Worm (Caenorhabditis elegans) whole organism, L3 larva: Measurements from ENCODE around the gene unc-24.

Experiments
- R02D3.7 ChIP-seq: fragments of 150-350 bp; optimal IDR thresholded peaks from 2 replicates; lab custom pipeline; 2014; ENCODE audit warnings: missing biosample characterization, missing genetic modification characterization
- ZK546.5 ChIP-seq: sonication (generic microtip); optimal IDR thresholded peaks from 2 replicates; lab custom pipeline; 2017; ENCODE audit warnings: missing biosample characterization, missing genetic modification characterization
- aly-2 ChIP-seq: fragments of 150-350 bp; optimal IDR thresholded peaks from 2 replicates; lab custom pipeline; 2014; ENCODE audit warnings: missing biosample characterization, missing genetic modification characterization
- ama-1 ChIP-seq: fragments of 150-350 bp; optimal IDR thresholded peaks from 2 replicates; lab custom pipeline; 2018
- ceh-16 ChIP-seq: sonication (generic microtip); optimal IDR thresholded peaks from 2 replicates; lab custom pipeline; 2017; ENCODE audit warnings: missing biosample characterization, missing genetic modification characterization
- ceh-28 ChIP-seq: fragments of 150-350 bp; optimal IDR thresholded peaks from 2 replicates; lab custom pipeline; 2014; ENCODE audit warnings: missing biosample characterization, missing genetic modification reagents, missing genetic modification characterization
- ceh-9 ChIP-seq: sonication (generic microtip); optimal IDR thresholded peaks from 2 replicates; lab custom pipeline; 2018; ENCODE audit warnings: missing biosample characterization, missing genetic modification characterization
- daf-12 ChIP-seq: fragments of 150-350 bp; optimal IDR thresholded peaks from 2 replicates; lab custom pipeline; 2014; ENCODE audit warnings: missing biosample characterization, missing genetic modification reagents, missing genetic modification characterization
- egl-27 ChIP-seq: sonication (generic microtip); optimal IDR thresholded peaks from 4 replicates; lab custom pipeline; 2017; ENCODE audit warnings: missing biosample characterization, missing genetic modification reagents, missing genetic modification characterization
- egl-5 ChIP-seq: fragments of 150-350 bp; optimal IDR thresholded peaks from 2 replicates; lab custom pipeline; 2017; ENCODE audit warnings: missing biosample characterization, missing genetic modification reagents, missing genetic modification characterization, inconsistent platforms
- elt-1 ChIP-seq: fragments of 150-350 bp; optimal IDR thresholded peaks from 2 replicates; lab custom pipeline; 2014; ENCODE audit warnings: missing biosample characterization, missing genetic modification characterization
- elt-2 ChIP-seq: sonication (generic microtip); optimal IDR thresholded peaks from 2 replicates; lab custom pipeline; 2016; ENCODE audit warnings: missing genetic modification reagents, mild to moderate bottlenecking, missing genetic modification characterization, missing compliant biosample characterization
- elt-3 ChIP-seq, 3 experiments: fragments of 150-350 bp in 1 of 3; sonication (generic microtip) in 2 of 3; optimal IDR thresholded peaks; 2 replicates in 2 of 3; 4 replicates in 1 of 3; lab custom pipeline; 2014 to 2017; ENCODE audit warnings: missing biosample characterization in 3 of 3, missing genetic modification characterization in 3 of 3
- eor-1 ChIP-seq, 2 experiments: fragments of 150-350 bp; optimal IDR thresholded peaks; 2 replicates each; lab custom pipeline; 2014 to 2018; ENCODE audit warnings: missing biosample characterization in 2 of 2, missing genetic modification characterization in 2 of 2
- fkh-10 ChIP-seq: sonication (generic microtip); optimal IDR thresholded peaks from 2 replicates; lab custom pipeline; 2017; ENCODE audit warnings: missing biosample characterization, missing genetic modification reagents, missing genetic modification characterization
- fkh-2 ChIP-seq: fragments of 150-350 bp; optimal IDR thresholded peaks from 2 replicates; lab custom pipeline; 2014; ENCODE audit warnings: missing biosample characterization, missing genetic modification reagents, missing genetic modification characterization
- fos-1 ChIP-seq: fragments of 150-350 bp; optimal IDR thresholded peaks from 2 replicates; lab custom pipeline; 2014; ENCODE audit warnings: missing biosample characterization, missing genetic modification characterization
- hmg-11 ChIP-seq: sonication (generic microtip); optimal IDR thresholded peaks from 2 replicates; lab custom pipeline; 2016; ENCODE audit warnings: missing genetic modification characterization, missing compliant biosample characterization
- jun-1 ChIP-seq: fragments of 150-350 bp; optimal IDR thresholded peaks from 2 replicates; lab custom pipeline; 2014; ENCODE audit warnings: missing biosample characterization, missing genetic modification reagents, missing genetic modification characterization
- lin-15B ChIP-seq: fragments of 150-350 bp; optimal IDR thresholded peaks from 2 replicates; lab custom pipeline; 2014; ENCODE audit warnings: missing biosample characterization, missing genetic modification characterization
- lin-39 ChIP-seq: fragments of 150-350 bp; optimal IDR thresholded peaks from 2 replicates; lab custom pipeline; 2018; ENCODE audit warnings: missing biosample characterization, missing genetic modification reagents, missing genetic modification characterization
- lsy-12 ChIP-seq: sonication (generic microtip); optimal IDR thresholded peaks from 2 replicates; lab custom pipeline; 2016; ENCODE audit warnings: mild to moderate bottlenecking, missing genetic modification characterization, missing compliant biosample characterization
- mdl-1 ChIP-seq: fragments of 150-350 bp; optimal IDR thresholded peaks from 2 replicates; lab custom pipeline; 2014; ENCODE audit warnings: missing biosample characterization, missing genetic modification characterization
- nfya-1 ChIP-seq: sonication (generic microtip); optimal IDR thresholded peaks from 2 replicates; lab custom pipeline; 2017; ENCODE audit warnings: missing genetic modification characterization, mild to moderate bottlenecking, missing compliant biosample characterization, antibody characterized with exemption, moderate library complexity; ENCODE audit not compliant: insufficient read depth
- nhr-11 ChIP-seq: fragments of 150-350 bp; optimal IDR thresholded peaks from 2 replicates; lab custom pipeline; 2014; ENCODE audit warnings: missing biosample characterization, missing genetic modification characterization
- nhr-12 ChIP-seq: fragments of 150-350 bp; optimal IDR thresholded peaks from 2 replicates; lab custom pipeline; 2014; ENCODE audit warnings: missing biosample characterization, missing genetic modification characterization
- nhr-23 ChIP-seq: fragments of 150-350 bp; optimal IDR thresholded peaks from 2 replicates; lab custom pipeline; 2014; ENCODE audit warnings: missing biosample characterization, missing genetic modification reagents, missing genetic modification characterization
- nhr-237 ChIP-seq: fragments of 150-350 bp; optimal IDR thresholded peaks from 2 replicates; lab custom pipeline; 2014; ENCODE audit warnings: missing biosample characterization, missing genetic modification characterization
- nhr-25 ChIP-seq: sonication (generic microtip); optimal IDR thresholded peaks from 2 replicates; lab custom pipeline; 2017; ENCODE audit warnings: missing biosample characterization, missing genetic modification characterization
- nhr-28 ChIP-seq: fragments of 150-350 bp; optimal IDR thresholded peaks from 2 replicates; lab custom pipeline; 2014; ENCODE audit warnings: missing biosample characterization, missing genetic modification characterization
- nhr-43 ChIP-seq: sonication (generic microtip); optimal IDR thresholded peaks from 2 replicates; lab custom pipeline; 2016; ENCODE audit warnings: mild to moderate bottlenecking, missing genetic modification characterization, missing compliant biosample characterization; ENCODE audit not compliant: poor library complexity, severe bottlenecking
- nhr-67 ChIP-seq: fragments of 150-350 bp; optimal IDR thresholded peaks from 2 replicates; lab custom pipeline; 2014; ENCODE audit warnings: missing biosample characterization, missing genetic modification characterization
- nhr-76 ChIP-seq: fragments of 150-350 bp; sonication (generic microtip); optimal IDR thresholded peaks from 5 replicates; lab custom pipeline; 2014; ENCODE audit warnings: missing biosample characterization, missing genetic modification characterization
- pha-4 ChIP-seq: fragments of 150-350 bp; optimal IDR thresholded peaks from 2 replicates; lab custom pipeline; 2014; ENCODE audit warnings: missing biosample characterization, missing genetic modification reagents, missing genetic modification characterization
- pqm-1 ChIP-seq: fragments of 150-350 bp; optimal IDR thresholded peaks from 2 replicates; lab custom pipeline; 2017; ENCODE audit warnings: missing biosample characterization, missing genetic modification characterization, inconsistent platforms
- sea-2 ChIP-seq: fragments of 150-350 bp; sonication (generic microtip); optimal IDR thresholded peaks from 4 replicates; lab custom pipeline; 2014; ENCODE audit warnings: missing biosample characterization, missing genetic modification reagents, missing genetic modification characterization
- tbx-2 ChIP-seq: sonication (generic microtip); optimal IDR thresholded peaks from 2 replicates; lab custom pipeline; 2016; ENCODE audit warnings: mild to moderate bottlenecking, missing genetic modification characterization, missing compliant biosample characterization
- unc-39 ChIP-seq: sonication (generic microtip); optimal IDR thresholded peaks from 4 replicates; lab custom pipeline; 2017; ENCODE audit warnings: missing biosample characterization, missing genetic modification characterization
- unc-62 ChIP-seq: fragments of 150-350 bp; sonication (generic microtip); optimal IDR thresholded peaks from 4 replicates; lab custom pipeline; 2014; ENCODE audit warnings: missing biosample characterization, missing genetic modification reagents, missing genetic modification characterization
- zag-1 ChIP-seq: fragments of 150-350 bp; optimal IDR thresholded peaks from 2 replicates; lab custom pipeline; 2014; ENCODE audit warnings: missing biosample characterization, missing genetic modification characterization
- ztf-11 ChIP-seq: fragments of 150-350 bp; optimal IDR thresholded peaks from 2 replicates; lab custom pipeline; 2014; ENCODE audit warnings: missing biosample characterization, missing genetic modification characterization
- ztf-4 ChIP-seq: fragments of 150-350 bp; optimal IDR thresholded peaks from 2 replicates; lab custom pipeline; 2014; ENCODE audit warnings: missing biosample characterization, missing genetic modification characterization

Gene unc-24

ce11 chrIV:7977452-7977940 lies 2.2 kb upstream of the unc-24 start, which contains the start of gene ora-1:
TSS of gene ora-1 (plus strand) at chrIV:7977890.
- TF ChIP-seq nhr-25, result peak; percentile 14
- TF ChIP-seq lin-15B, result no peak
- TF ChIP-seq, all 47 proteins: peak for 1

ce11 chrIV:7982024-7982576 lies 2.4 kb downstream of the unc-24 start, which contains the start of gene arf-5:
TSS of gene arf-5 (plus strand) at chrIV:7982526.
- TF ChIP-seq pha-4, result peak; percentile 47
- peak; percentile 50 for TF ChIP-seq ama-1 (lab: Kevin White, UChicago)
- TF ChIP-seq elt-1 (tag; lab: Kevin White, UChicago), result peak; percentile 7
- peak; percentile 29 for TF ChIP-seq nhr-23 (tag; lab: Kevin White, UChicago)
- TF ChIP-seq elt-2 (tag; lab: Kevin White, UChicago), result peak; percentile 7
- TF ChIP-seq lin-15B, result peak; percentile 54
- TF ChIP-seq tbx-2, result no peak
- TF ChIP-seq ceh-28 (tag; lab: Kevin White, UChicago), result no peak
- peak; percentile 57 for TF ChIP-seq nfya-1 (tag; lab: Kevin White, UChicago)
- no peak for TF ChIP-seq ztf-11 (tag; lab: Kevin White, UChicago)
- TF ChIP-seq lin-39 (tag; lab: Kevin White, UChicago), result peak; percentile 81
- TF ChIP-seq, all 47 proteins: peak for 8

- no peak for TF ChIP-seq eor-1 (tag; optimal IDR thresholded peaks at IDR 0.05; lab: Kevin White, UChicago)
- peak; percentile 29 for TF ChIP-seq nhr-25
- TF ChIP-seq mdl-1 (tag; lab: Kevin White, UChicago), result no peak
- TF ChIP-seq elt-1 (tag; lab: Kevin White, UChicago), result peak; percentile 83
- TF ChIP-seq ama-1 (lab: Kevin White, UChicago), result peak; percentile 60
Observed at ce11 chrIV:7983021-7983420, 3.4 kb downstream of the unc-24 start.

ce11 chrIV:7983728-7984346 lies 4.2 kb downstream of the unc-24 start:
- TF ChIP-seq nhr-25 (no peak), elt-2 (tag; lab: Kevin White, UChicago) (peak; percentile 3), nhr-23 (tag; lab: Kevin White, UChicago) (no peak), sea-2 (GFP tag; lab: Kevin White, UChicago) (no peak), nhr-12 (tag; lab: Kevin White, UChicago) (no peak), ztf-4 (tag; lab: Kevin White, UChicago) (no peak), ceh-28 (tag; lab: Kevin White, UChicago) (no peak), hmg-11 (tag; lab: Kevin White, UChicago) (peak; percentile 22), nhr-11 (tag; lab: Kevin White, UChicago) (no peak), pqm-1 (tag; lab: Kevin White, UChicago) (no peak), fos-1 (tag; lab: Kevin White, UChicago) (no peak), nhr-43 (tag; lab: Kevin White, UChicago) (peak; percentile 58), lin-39 (tag; lab: Kevin White, UChicago) (no peak), egl-5 (tag; lab: Kevin White, UChicago) (no peak), fkh-2 (tag; lab: Kevin White, UChicago) (no peak), nfya-1 (tag; lab: Kevin White, UChicago) (no peak), aly-2 (no peak), nhr-76 (tag; lab: Kevin White, UChicago) (no peak), unc-39 (tag; lab: Kevin White, UChicago) (no peak), ama-1 (lab: Kevin White, UChicago) (peak; percentile 41), R02D3.7 (tag; lab: Kevin White, UChicago) (no peak), nhr-237 (no peak), eor-1 (tag; optimal IDR thresholded peaks at IDR 0.05; lab: Kevin White, UChicago) (no peak), ceh-16 (no peak), lsy-12 (tag; lab: Kevin White, UChicago) (peak; percentile 68), ceh-9 (tag; lab: Kevin White, UChicago) (no peak), egl-27 (no peak), daf-12 (tag; lab: Kevin White, UChicago) (no peak), ztf-11 (tag; lab: Kevin White, UChicago) (no peak), tbx-2 (peak; percentile 19), lin-15B (no peak), pha-4 (no peak), ZK546.5 (tag; lab: Kevin White, UChicago) (no peak), elt-1 (tag; lab: Kevin White, UChicago) (no peak), jun-1 (tag; lab: Kevin White, UChicago) (no peak), fkh-10 (GFP tag; lab: Kevin White, UChicago) (no peak), elt-3 (tag; optimal IDR thresholded peaks at IDR 0.05; lab: Kevin White, UChicago) (no peak), nhr-67 (tag; lab: Kevin White, UChicago) (no peak), zag-1 (tag; lab: Kevin White, UChicago) (no peak), nhr-28 (tag; lab: Kevin White, UChicago) (no peak), mdl-1 (tag; lab: Kevin White, UChicago) (no peak), unc-62 (GFP tag; lab: Kevin White, UChicago) (no peak)
- TF ChIP-seq, all 47 proteins: peak for 6
